Worm (Caenorhabditis elegans) whole organism, early embryonic: ENCODE measurements around the gene C24D10.4.
A peak's percentile ranks its signal among the peaks of the same experiment; 100 is the strongest.

Experiments
- B0310.2 ChIP-seq: sonication (generic microtip); optimal IDR thresholded peaks from 2 replicates; lab custom pipeline; 2016; ENCODE audit warnings: mild to moderate bottlenecking, missing genetic modification characterization, missing compliant biosample characterization
- F13C5.2 ChIP-seq: sonication (generic microtip); optimal IDR thresholded peaks from 2 replicates; lab custom pipeline; 2017; ENCODE audit warnings: mild to moderate bottlenecking, missing genetic modification characterization, inconsistent platforms, missing compliant biosample characterization
- aly-1 ChIP-seq: sonication (generic microtip); optimal IDR thresholded peaks from 2 replicates; lab custom pipeline; 2016; ENCODE audit warnings: missing genetic modification characterization, missing compliant biosample characterization
- ama-1 ChIP-seq: fragments of 150-350 bp; optimal IDR thresholded peaks from 2 replicates; lab custom pipeline; 2014
- ceh-13 ChIP-seq: fragments of 200-800 bp; sonication (Bioruptor generic); optimal IDR thresholded peaks from 2 replicates; lab custom pipeline; 2018; ENCODE audit warnings: mild to moderate bottlenecking, missing genetic modification characterization, missing compliant biosample characterization
- ceh-36 ChIP-seq: sonication (generic microtip); optimal IDR thresholded peaks from 2 replicates; lab custom pipeline; 2016; ENCODE audit warnings: missing genetic modification characterization, inconsistent platforms, missing compliant biosample characterization
- ets-7 ChIP-seq: sonication (generic microtip); optimal IDR thresholded peaks from 2 replicates; lab custom pipeline; 2016; ENCODE audit warnings: missing genotype, missing genetic modification characterization, missing compliant biosample characterization
- flt-1 ChIP-seq: fragments of 200-800 bp; sonication (Bioruptor generic); IDR thresholded peaks from 2 replicates; pipeline ENCODE4 v1.3.6; 2022; ENCODE audit warnings: missing genetic modification characterization, missing compliant biosample characterization
- hmbx-1 ChIP-seq: sonication (generic microtip); optimal IDR thresholded peaks from 2 replicates; lab custom pipeline; 2016; ENCODE audit warnings: mild to moderate bottlenecking, missing genetic modification characterization, missing compliant biosample characterization
- hmg-4 ChIP-seq: fragments of 200-800 bp; sonication (Bioruptor generic); optimal IDR thresholded peaks from 2 replicates; lab custom pipeline; 2018; ENCODE audit warnings: mild to moderate bottlenecking, missing genetic modification characterization, missing compliant biosample characterization
- hnd-1 ChIP-seq: sonication (generic microtip); optimal IDR thresholded peaks from 2 replicates; lab custom pipeline; 2016; ENCODE audit warnings: missing genetic modification characterization, missing compliant biosample characterization
- pes-1 ChIP-seq: fragments of 200-800 bp; sonication (Bioruptor generic); IDR thresholded peaks from 2 replicates; pipeline ENCODE4 v1.3.6; 2022; ENCODE audit warnings: missing genetic modification reagents, missing genetic modification characterization, missing compliant biosample characterization
- scrt-1 ChIP-seq: fragments of 200-800 bp; sonication (Bioruptor generic); IDR thresholded peaks from 2 replicates; pipeline ENCODE4 v1.3.6; 2022; ENCODE audit warnings: missing genetic modification characterization, missing compliant biosample characterization
- sea-1 ChIP-seq: fragments of 200-800 bp; sonication (Bioruptor generic); conservative IDR thresholded peaks from 2 replicates; pipeline ENCODE4 v1.3.6; 2022; ENCODE audit warnings: missing genetic modification characterization, missing compliant biosample characterization
- tbx-11 ChIP-seq: fragments of 200-800 bp; sonication (Bioruptor generic); IDR thresholded peaks from 2 replicates; pipeline ENCODE4 v1.3.6; 2022; ENCODE audit warnings: missing genetic modification characterization, missing compliant biosample characterization
- tbx-37 ChIP-seq: fragments of 200-800 bp; sonication (Bioruptor generic); conservative IDR thresholded peaks from 2 replicates; pipeline ENCODE4 v1.3.6; 2022; ENCODE audit warnings: missing genetic modification reagents, missing genetic modification characterization, missing compliant biosample characterization
- tra-4 ChIP-seq: sonication (generic microtip); optimal IDR thresholded peaks from 2 replicates; lab custom pipeline; 2017; ENCODE audit warnings: missing genetic modification characterization, missing compliant biosample characterization

The C24D10.4 gene

DNA sequence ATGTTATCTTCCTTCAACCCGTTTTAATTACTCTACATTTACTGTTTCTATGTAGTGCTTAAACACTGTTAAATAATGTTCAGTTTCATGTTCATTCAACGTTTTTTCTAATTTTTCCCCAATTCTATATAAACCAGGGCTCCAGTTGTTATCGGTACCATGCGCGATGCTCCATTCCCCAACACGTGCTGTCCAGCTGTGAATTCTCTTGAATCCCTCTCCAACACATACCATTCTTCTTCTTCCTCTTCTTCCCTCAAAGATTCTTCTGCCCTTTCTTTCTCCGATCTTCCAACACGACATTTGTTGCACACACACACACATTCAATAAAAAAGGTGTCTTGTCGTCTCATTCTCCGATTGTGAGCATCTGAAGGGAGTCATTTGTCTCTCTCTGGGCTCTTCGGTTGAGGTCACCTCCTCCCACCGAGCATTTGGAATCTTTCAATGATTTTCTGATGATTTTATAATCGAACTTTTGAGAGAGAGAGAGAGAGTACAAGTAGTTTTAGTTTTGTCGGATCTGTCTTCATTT is 11.7 kb downstream of the C24D10.4 start:
- TF ChIP-seq hnd-1 (no peak), sea-1 (0 out of 2 replicates have a peak, but pooled peaks have one; percentile 29), flt-1 (GFP tag; lab: Robert Waterston, UW) (no peak), F13C5.2 (no peak), hmg-4 (GFP tag; lab: Kevin White, UChicago) (no peak), tbx-37 (GFP tag; lab: Robert Waterston, UW) (no peak), hmbx-1 (tag; lab: Kevin White, UChicago) (no peak)

ce11 chrIV:5173032-5173431 is 12.7 kb downstream of the C24D10.4 start, which contains the start of gene lam-1:
Gene lam-1 (plus strand): TSS chrIV:5173332.
- TF ChIP-seq tbx-11 (GFP tag; lab: Robert Waterston, UW) (no peak), scrt-1 (no peak), ceh-13 (GFP tag; lab: Kevin White, UChicago) (no peak)

ce11 chrIV:5183755-5184166 is 23.4 kb downstream of the C24D10.4 start, which contains the start of gene W03F8.4:
Gene W03F8.4 (plus strand): TSS chrIV:5184123.
- TF ChIP-seq tbx-11 (GFP tag; lab: Robert Waterston, UW) (peak; percentile 63; the same call in 1 of the 2 replicates), scrt-1 (0 out of 2 replicates have a peak, but pooled peaks have one; percentile 30), sea-1 (peak; percentile 67; the same call in 1 of the 2 replicates), aly-1 (tag; lab: Kevin White, UChicago) (no peak), ama-1 (lab: Kevin White, UChicago) (peak; percentile 92), flt-1 (GFP tag; lab: Robert Waterston, UW) (peak; percentile 62; the same call in 1 of the 2 replicates), hnd-1 (no peak), hmg-4 (GFP tag; lab: Kevin White, UChicago) (peak; percentile 49), tra-4 (peak; percentile 4), F13C5.2 (peak; percentile 73), ets-7 (no peak), tbx-37 (GFP tag; lab: Robert Waterston, UW) (no peak; the same call in 1 of the 2 replicates), hmbx-1 (tag; lab: Kevin White, UChicago) (peak; percentile 50), pes-1 (peak; percentile 70), ceh-13 (GFP tag; lab: Kevin White, UChicago) (no peak), ceh-36 (tag; lab: Kevin White, UChicago) (peak; percentile 54), B0310.2 (tag; lab: Kevin White, UChicago) (peak; percentile 53)

DNA sequence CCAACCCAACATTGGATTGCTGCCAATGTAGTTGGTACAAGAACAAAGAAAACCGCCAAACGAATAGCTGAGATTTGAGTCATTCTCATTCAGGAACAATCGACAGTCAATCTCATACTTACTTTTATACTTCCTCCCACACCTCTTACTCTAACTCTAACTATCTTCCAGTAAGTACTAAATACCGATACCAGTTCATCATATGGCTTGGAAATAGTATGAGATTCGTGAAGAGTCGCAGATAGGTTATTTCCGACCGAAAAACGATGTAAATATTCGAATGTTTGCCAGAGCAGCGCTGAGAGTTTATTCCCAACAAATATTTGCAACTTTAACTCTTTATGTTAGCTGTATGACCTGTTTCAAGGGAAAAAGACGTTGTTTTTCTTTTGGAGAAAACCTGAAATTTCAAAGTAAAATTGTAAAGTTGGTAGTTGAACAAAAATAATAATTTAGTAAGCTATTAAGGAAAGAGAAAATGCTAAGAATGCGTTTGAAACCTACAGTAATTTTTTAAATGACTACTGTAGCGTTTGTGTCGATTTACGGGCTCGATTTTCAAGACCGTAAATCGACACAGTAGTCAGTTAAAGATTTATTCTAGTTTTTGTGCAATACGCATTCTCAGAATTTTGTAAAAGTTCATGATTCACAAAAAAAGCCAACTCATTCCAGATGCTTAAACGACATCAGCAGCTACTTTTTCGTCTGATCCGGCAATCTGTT is 26.3 kb downstream of the C24D10.4 start, which contains the start of the genes W03F8.6 and mtrf-1L:
TSS of gene W03F8.6 (minus strand) at position 101 of the 726 bp plus-strand sequence.
TSS of gene mtrf-1L (plus strand) at position 676 of the 726 bp plus-strand sequence.
- TF ChIP-seq tbx-37 (GFP tag; lab: Robert Waterston, UW) (no peak), hmbx-1 (tag; lab: Kevin White, UChicago) (no peak), tbx-11 (GFP tag; lab: Robert Waterston, UW) (no peak), tra-4 (no peak), ceh-36 (tag; lab: Kevin White, UChicago) (no peak), flt-1 (GFP tag; lab: Robert Waterston, UW) (no peak), ceh-13 (GFP tag; lab: Kevin White, UChicago) (no peak), hmg-4 (GFP tag; lab: Kevin White, UChicago) (no peak)

DNA sequence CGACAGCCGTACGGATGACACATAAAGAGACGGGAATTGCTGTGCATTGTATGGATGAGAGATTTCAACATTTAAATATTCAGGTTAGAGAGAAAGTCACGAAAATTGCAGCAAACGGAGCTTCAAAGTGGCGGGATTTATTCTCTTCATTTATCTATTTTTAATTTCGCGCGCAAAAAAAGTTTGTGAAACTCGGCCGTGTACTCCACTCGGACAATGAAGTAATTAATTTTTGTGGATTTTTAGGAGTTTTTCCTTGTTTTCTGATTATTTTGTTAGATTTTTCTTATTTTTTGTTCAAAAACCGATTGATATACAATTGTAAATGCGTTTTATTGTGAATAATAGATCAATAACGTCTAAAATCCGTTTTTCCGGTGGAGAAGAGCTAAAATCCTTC is 27.7 kb downstream of the C24D10.4 start:
- TF ChIP-seq hnd-1 = no peak
- TF ChIP-seq pes-1 = no peak
- no peak for TF ChIP-seq aly-1 (tag; lab: Kevin White, UChicago)
- TF ChIP-seq sea-1 = no peak
- TF ChIP-seq ama-1 (lab: Kevin White, UChicago) = no peak
- no peak for TF ChIP-seq hmbx-1 (tag; lab: Kevin White, UChicago)
- no peak for TF ChIP-seq hmg-4 (GFP tag; lab: Kevin White, UChicago)
- TF ChIP-seq tra-4 = no peak
- no peak for TF ChIP-seq flt-1 (GFP tag; lab: Robert Waterston, UW)
- no peak for TF ChIP-seq tbx-11 (GFP tag; lab: Robert Waterston, UW)

ce11 chrIV:5195531-5195930 is 35.2 kb downstream of the C24D10.4 start, which contains the start of gene gpa-18:
Gene gpa-18 (minus strand): TSS chrIV:5195631.
- no peak for TF ChIP-seq ceh-13 (GFP tag; lab: Kevin White, UChicago)
- TF ChIP-seq tbx-11 (GFP tag; lab: Robert Waterston, UW) = no peak
- TF ChIP-seq ets-7 = no peak
- no peak for TF ChIP-seq B0310.2 (tag; lab: Kevin White, UChicago)
- no peak for TF ChIP-seq ceh-36 (tag; lab: Kevin White, UChicago)
- no peak for TF ChIP-seq tbx-37 (GFP tag; lab: Robert Waterston, UW)
- TF ChIP-seq hnd-1 = no peak
- no peak for TF ChIP-seq F13C5.2
- TF ChIP-seq hmg-4 (GFP tag; lab: Kevin White, UChicago) = no peak
- no peak for TF ChIP-seq tra-4
- no peak for TF ChIP-seq pes-1
- TF ChIP-seq aly-1 (tag; lab: Kevin White, UChicago) = no peak
- TF ChIP-seq ama-1 (lab: Kevin White, UChicago) = no peak

- no peak for TF ChIP-seq sea-1
Observed at ce11 chrIV:5200813-5201212, 40.5 kb downstream of the C24D10.4 start.

DNA sequence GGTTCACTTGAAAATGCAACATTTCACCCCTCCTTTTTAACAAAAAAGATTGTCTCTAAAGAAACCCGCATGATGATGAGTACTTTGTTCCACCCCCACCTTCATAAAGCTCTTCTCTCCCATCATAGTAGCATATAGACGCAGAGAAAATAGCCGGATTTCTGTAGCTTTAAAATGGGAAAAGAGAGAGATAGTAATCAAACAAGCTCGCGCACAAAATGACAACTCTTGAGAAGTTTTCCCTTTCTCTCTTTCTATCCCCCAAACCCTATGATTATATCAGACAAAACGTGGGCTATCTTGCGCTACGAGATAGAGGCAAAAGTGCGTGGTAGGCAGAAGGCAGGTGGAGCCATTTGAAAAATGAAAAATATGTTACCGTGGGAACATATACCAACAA is 42.3 kb downstream of the C24D10.4 start:
- TF ChIP-seq tra-4 = no peak
- TF ChIP-seq ceh-13 (GFP tag; lab: Kevin White, UChicago) = no peak
- TF ChIP-seq tbx-37 (GFP tag; lab: Robert Waterston, UW) = no peak
- no peak for TF ChIP-seq F13C5.2
- TF ChIP-seq ets-7 = no peak
- no peak for TF ChIP-seq pes-1
- no peak for TF ChIP-seq sea-1
- no peak for TF ChIP-seq hnd-1
- TF ChIP-seq tbx-11 (GFP tag; lab: Robert Waterston, UW) = no peak
- TF ChIP-seq ceh-36 (tag; lab: Kevin White, UChicago) = no peak
- no peak for TF ChIP-seq flt-1 (GFP tag; lab: Robert Waterston, UW)
- TF ChIP-seq ama-1 (lab: Kevin White, UChicago) = no peak
- no peak for TF ChIP-seq hmg-4 (GFP tag; lab: Kevin White, UChicago)
- no peak for TF ChIP-seq hmbx-1 (tag; lab: Kevin White, UChicago)
- TF ChIP-seq aly-1 (tag; lab: Kevin White, UChicago) = no peak
- no peak for TF ChIP-seq B0310.2 (tag; lab: Kevin White, UChicago)
